Fruit fly (Drosophila melanogaster) whole organism, adult: ENCODE measurements around the gene mio.

Experiments
- Clk ChIP-seq: fragments of 200-800 bp; sonication (Bioruptor generic); optimal IDR thresholded peaks from 2 replicates; lab custom pipeline; 2017; ENCODE audit warnings: missing biosample characterization, missing genetic modification characterization
- Mnt ChIP-seq: fragments of 200-800 bp; sonication (Bioruptor generic); optimal IDR thresholded peaks from 2 replicates; lab custom pipeline; 2016; ENCODE audit warnings: missing biosample characterization, mild to moderate bottlenecking, missing genetic modification characterization
- bab1 ChIP-seq: fragments of 200-800 bp; sonication (Bioruptor generic); optimal IDR thresholded peaks from 3 replicates; lab custom pipeline; 2019; ENCODE audit warnings: missing biosample characterization, mild to moderate bottlenecking, missing genetic modification characterization, moderate library complexity
- tj ChIP-seq: fragments of 200-800 bp; sonication (Bioruptor generic); optimal IDR thresholded peaks from 3 replicates; lab custom pipeline; 2017; ENCODE audit warnings: missing biosample characterization, mild to moderate bottlenecking, missing genetic modification characterization, moderate library complexity

- no peak for TF ChIP-seq bab1
- no peak for TF ChIP-seq Mnt (GFP tag; lab: Kevin White, UChicago)
- no peak for TF ChIP-seq tj (GFP tag; lab: Kevin White, UChicago)
- no peak for TF ChIP-seq Clk (GFP tag; lab: Kevin White, UChicago)
Measured at dm6 chr2L:2251175-2251574, 34.1 kb downstream of the mio start, which contains the start of gene Ser12.
